Fruit fly (Drosophila melanogaster): ENCODE results near the gene Atg17.

Atg17 gene

dm6 chr3R:5653887-5654286 is 15.6 kb upstream of the Atg17 start:
- TF ChIP-seq GATAe (GFP tag; conservative IDR thresholded peaks at IDR 0.05) (peak; percentile 26; the same call in 1 of the 2 replicates), CG10543 (GFP tag; optimal IDR thresholded peaks at IDR 0.05) (peak; percentile 33), hkb (optimal IDR thresholded peaks at IDR 0.05) (no peak), hkb (GFP tag; IDR thresholded peaks at IDR 0.05) (peak; percentile 20), ato (GFP tag; IDR thresholded peaks at IDR 0.05; ENCODE audit: partially characterized antibody) (0 out of 2 replicates have a peak, but pooled peaks have one; percentile 14), tio (GFP tag; optimal IDR thresholded peaks at IDR 0.05) (no peak), CG8388 (GFP tag; optimal IDR thresholded peaks at IDR 0.05) (peak; percentile 3), bigmax (GFP tag; optimal IDR thresholded peaks at IDR 0.05) (no peak), CG5180 (GFP tag; optimal IDR thresholded peaks at IDR 0.05) (peak; percentile 67), lab (GFP tag; optimal IDR thresholded peaks at IDR 0.05) (peak; percentile 24), Fer1 (GFP tag; optimal IDR thresholded peaks at IDR 0.05) (peak; percentile 16), Vsx1 (GFP tag; optimal IDR thresholded peaks at IDR 0.05) (peak; percentile 44), Drgx (GFP tag; IDR thresholded peaks at IDR 0.05) (no peak), HmgZ (tag; optimal IDR thresholded peaks at IDR 0.05) (peak; percentile 19), Six4 (GFP tag; optimal IDR thresholded peaks at IDR 0.05) (no peak), E2f2 (GFP tag; IDR thresholded peaks at IDR 0.05) (peak; percentile 9; the same call in 1 of the 2 replicates), CG34376 (GFP tag; optimal IDR thresholded peaks at IDR 0.05) (peak; percentile 96), CG12071 (GFP tag; optimal IDR thresholded peaks at IDR 0.05) (peak; percentile 12), CG13296 (GFP tag; optimal IDR thresholded peaks at IDR 0.05) (peak; percentile 13), grn (GFP tag; optimal IDR thresholded peaks at IDR 0.05) (peak; percentile 36), crol (GFP tag; IDR thresholded peaks at IDR 0.05) (peak; percentile 21; the same call in 1 of the 2 replicates), Dbx (GFP tag; IDR thresholded peaks at IDR 0.05) (peak; percentile 14; the same call in 1 of the 3 replicates), sug (tag; optimal IDR thresholded peaks at IDR 0.05) (peak; percentile 65), odd (GFP tag; optimal IDR thresholded peaks at IDR 0.05) (peak; percentile 33), mirr (GFP tag; optimal IDR thresholded peaks at IDR 0.05) (peak; percentile 99), zf30C (GFP tag; optimal IDR thresholded peaks at IDR 0.05) (peak; percentile 14), Awh (GFP tag; IDR thresholded peaks at IDR 0.05) (no peak), exex (tag; optimal IDR thresholded peaks at IDR 0.05) (peak; percentile 98), Asciz (GFP tag; optimal IDR thresholded peaks at IDR 0.05) (no peak)

- peak; percentile 25 for TF ChIP-seq Dp (GFP tag; optimal IDR thresholded peaks at IDR 0.05)
- no peak for TF ChIP-seq bigmax (GFP tag; optimal IDR thresholded peaks at IDR 0.05)
- TF ChIP-seq gro (GFP tag; optimal IDR thresholded peaks at IDR 0.05): peak; percentile 89
- TF ChIP-seq sqz (GFP tag; optimal IDR thresholded peaks at IDR 0.05): peak; percentile 90
- TF ChIP-seq fd3F (GFP tag; optimal IDR thresholded peaks at IDR 0.05): peak; percentile 91
- no peak for TF ChIP-seq cad (GFP tag; optimal IDR thresholded peaks at IDR 0.05)
- peak; percentile 71 for TF ChIP-seq Ravus (GFP tag; IDR thresholded peaks at IDR 0.05)
- TF ChIP-seq C15 (GFP tag; IDR thresholded peaks at IDR 0.05): peak; percentile 81; the same call in 2 of the 3 replicates
- peak; percentile 93 for TF ChIP-seq dmrt11E (tag; optimal IDR thresholded peaks at IDR 0.05)
- TF ChIP-seq CG6175 (GFP tag; IDR thresholded peaks at IDR 0.05): peak; percentile 77; the same call in 2 of the 3 replicates
- peak; percentile 78 for TF ChIP-seq CG3407 (GFP tag; optimal IDR thresholded peaks at IDR 0.05)
- no peak for TF ChIP-seq jing (GFP tag; optimal IDR thresholded peaks at IDR 0.05)
- peak; percentile 98 for TF ChIP-seq Scr (GFP tag; IDR thresholded peaks at IDR 0.05; ENCODE audit: partially characterized antibody)
- TF ChIP-seq z (GFP tag; IDR thresholded peaks at IDR 0.05): no peak; the same call in 2 of the 3 replicates
- peak; percentile 93 for TF ChIP-seq Hmr (GFP tag; optimal IDR thresholded peaks at IDR 0.05)
- TF ChIP-seq stc (GFP tag; IDR thresholded peaks at IDR 0.05): peak; percentile 75
- peak; percentile 73 for TF ChIP-seq her (GFP tag; optimal IDR thresholded peaks at IDR 0.05)
- TF ChIP-seq CHES-1-like (GFP tag; optimal IDR thresholded peaks at IDR 0.05): peak; percentile 94
- TF ChIP-seq CG4404 (GFP tag; IDR thresholded peaks at IDR 0.05): peak; percentile 97
- TF ChIP-seq CG12391 (tag; optimal IDR thresholded peaks at IDR 0.05): peak; percentile 95
- no peak for TF ChIP-seq fd64A (GFP tag; optimal IDR thresholded peaks at IDR 0.05)
- TF ChIP-seq Atf3 (GFP tag; optimal IDR thresholded peaks at IDR 0.05): peak; percentile 87
- TF ChIP-seq sug (tag; optimal IDR thresholded peaks at IDR 0.05): peak; percentile 95
- TF ChIP-seq bsh (GFP tag; optimal IDR thresholded peaks at IDR 0.05): peak; percentile 23 to 92
Observed at dm6 chr3R:5654692-5655181, 14.8 kb upstream of the Atg17 start, which contains the start of the genes elm and MED27. elm (minus strand) TSS chr3R:5654861. MED27 (plus strand) TSS chr3R:5655139.
